Fruit fly (Drosophila melanogaster): ENCODE data around the gene ZIPIC.

The ZIPIC gene

DNA sequence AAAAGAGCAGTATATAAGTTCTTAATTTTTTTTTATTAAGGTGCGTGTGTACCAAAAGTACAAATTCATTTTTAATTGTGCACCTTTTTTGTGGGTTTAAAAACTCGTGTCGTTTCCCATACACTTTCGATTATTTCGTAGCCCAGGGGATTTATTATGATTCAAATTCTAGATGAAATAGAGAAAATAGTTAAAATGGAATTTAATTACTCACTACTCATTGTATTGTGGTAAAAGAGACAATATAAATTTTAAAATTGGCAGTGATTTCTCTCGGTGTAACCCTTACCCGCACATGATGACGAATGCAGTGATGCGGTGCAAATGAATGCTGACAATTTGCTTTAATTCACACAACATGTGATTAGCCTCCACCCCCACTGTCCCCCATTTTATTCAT is 46.5 kb upstream of the ZIPIC start (continued):
- no peak for TF ChIP-seq ss (GFP tag; optimal IDR thresholded peaks at IDR 0.05)
- no peak for TF ChIP-seq CG9139 (GFP tag; optimal IDR thresholded peaks at IDR 0.05)
- peak; percentile 70 for TF ChIP-seq svp (GFP tag)
- no peak for TF ChIP-seq salr (GFP tag; optimal IDR thresholded peaks at IDR 0.05)
- no peak for TF ChIP-seq CG6854 (GFP tag; optimal IDR thresholded peaks at IDR 0.05)
- TF ChIP-seq CG32006 (GFP tag; optimal IDR thresholded peaks at IDR 0.05): peak; percentile 17

DNA sequence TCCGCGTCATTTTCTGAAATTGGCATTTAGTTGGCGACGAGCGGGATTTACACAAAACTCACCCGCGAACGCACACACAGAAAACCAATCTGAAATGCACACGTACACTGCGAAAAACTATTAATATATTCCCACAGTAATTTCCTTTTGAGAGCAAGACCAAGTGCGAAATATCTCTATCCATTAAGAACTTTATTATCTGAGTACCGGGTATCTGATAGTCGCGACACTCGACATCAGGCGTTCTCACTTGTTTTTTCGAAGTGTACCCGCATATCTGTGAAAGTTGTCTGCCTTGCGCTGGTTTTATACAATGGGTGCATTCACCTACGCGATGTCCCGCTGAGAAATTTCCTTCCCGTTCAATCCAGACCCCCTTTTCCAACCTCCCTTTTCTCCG is 39.4 kb upstream of the ZIPIC start:
- peak; percentile 39 for TF ChIP-seq Sox15 (GFP tag; optimal IDR thresholded peaks at IDR 0.05)
- TF ChIP-seq svp (GFP tag): peak; percentile 75
- no peak for TF ChIP-seq vri (GFP tag; optimal IDR thresholded peaks at IDR 0.05)
- TF ChIP-seq CG8632 (GFP tag; optimal IDR thresholded peaks at IDR 0.05): peak; percentile 62
- TF ChIP-seq fd59A (GFP tag; optimal IDR thresholded peaks at IDR 0.05): peak; percentile 46
- TF ChIP-seq Hr39 (GFP tag; optimal IDR thresholded peaks at IDR 0.05): peak; percentile 70
- peak; percentile 76 for TF ChIP-seq CG6163 (GFP tag; IDR thresholded peaks at IDR 0.05)
- peak; percentile 69 for TF ChIP-seq esn (GFP tag; optimal IDR thresholded peaks at IDR 0.05)
- peak; percentile 74 for TF ChIP-seq CG6792 (GFP tag; optimal IDR thresholded peaks at IDR 0.05)
- peak; percentile 51 for TF ChIP-seq achi (GFP tag; optimal IDR thresholded peaks at IDR 0.05)
- TF ChIP-seq OdsH (GFP tag; optimal IDR thresholded peaks at IDR 0.05): peak; percentile 72
- TF ChIP-seq CG11294 (GFP tag; IDR thresholded peaks at IDR 0.05): peak; percentile 24; the same call in 1 of the 2 replicates
- peak; percentile 71 for TF ChIP-seq CG10631 (GFP tag; optimal IDR thresholded peaks at IDR 0.05)
- TF ChIP-seq Ets96B (tag; optimal IDR thresholded peaks at IDR 0.05): peak; percentile 37
- TF ChIP-seq Blimp-1 (GFP tag; optimal IDR thresholded peaks at IDR 0.05): peak; percentile 5
- peak; percentile 49 for TF ChIP-seq CG10669 (GFP tag; optimal IDR thresholded peaks at IDR 0.05)
- no peak for TF ChIP-seq CG6854 (GFP tag; optimal IDR thresholded peaks at IDR 0.05)
- TF ChIP-seq CG8119 (GFP tag; IDR thresholded peaks at IDR 0.05): peak; percentile 55; the same call in 2 of the 3 replicates
- peak; percentile 73 for TF ChIP-seq pdm3 (GFP tag; optimal IDR thresholded peaks at IDR 0.05)
- peak; percentile 20 to 53 for TF ChIP-seq salr (GFP tag; optimal IDR thresholded peaks at IDR 0.05)
- peak; percentile 56 for TF ChIP-seq dac (GFP tag; optimal IDR thresholded peaks at IDR 0.05)
- peak; percentile 44 for TF ChIP-seq Ets21C (GFP tag; optimal IDR thresholded peaks at IDR 0.05)
- TF ChIP-seq net (GFP tag; optimal IDR thresholded peaks at IDR 0.05): peak; percentile 63
- peak; percentile 58 for TF ChIP-seq CG4318 (GFP tag; optimal IDR thresholded peaks at IDR 0.05)
- peak; percentile 68 for TF ChIP-seq CG31627 (GFP tag; optimal IDR thresholded peaks at IDR 0.05)
- peak; percentile 36 for TF ChIP-seq CG11762 (GFP tag; optimal IDR thresholded peaks at IDR 0.05; ENCODE audit: insufficient read depth)
- peak; percentile 65 for TF ChIP-seq CG1621 (tag; optimal IDR thresholded peaks at IDR 0.05)
- peak; percentile 36 for TF ChIP-seq spab (GFP tag; optimal IDR thresholded peaks at IDR 0.05)
- TF ChIP-seq Eip75B (GFP tag; optimal IDR thresholded peaks at IDR 0.05): peak; percentile 74
- TF ChIP-seq CG7368 (GFP tag; optimal IDR thresholded peaks at IDR 0.05): peak; percentile 3
- TF ChIP-seq cyc (GFP tag; optimal IDR thresholded peaks at IDR 0.05): peak; percentile 65
- TF ChIP-seq CG9139 (GFP tag; optimal IDR thresholded peaks at IDR 0.05): no peak
- TF ChIP-seq eg (GFP tag; IDR thresholded peaks at IDR 0.05): peak; percentile 63; the same call in 2 of the 3 replicates
- no peak for TF ChIP-seq fd85E (GFP tag; optimal IDR thresholded peaks at IDR 0.05)
- peak; percentile 35 for TF ChIP-seq CG6808 (GFP tag; optimal IDR thresholded peaks at IDR 0.05)
- TF ChIP-seq Gug (GFP tag; IDR thresholded peaks at IDR 0.05): peak; percentile 70
- peak; percentile 3 for TF ChIP-seq dsx (GFP tag; optimal IDR thresholded peaks at IDR 0.05; ENCODE audit: poor library complexity, severe bottlenecking)
- TF ChIP-seq lz (GFP tag; optimal IDR thresholded peaks at IDR 0.05): peak; percentile 72
- peak; percentile 53 for TF ChIP-seq topi (GFP tag; optimal IDR thresholded peaks at IDR 0.05)
- TF ChIP-seq CG15336 (GFP tag; IDR thresholded peaks at IDR 0.05): peak; percentile 74
- peak; percentile 80 for TF ChIP-seq CG32006 (GFP tag; optimal IDR thresholded peaks at IDR 0.05)
- peak; percentile 86 for TF ChIP-seq Hr4 (GFP tag; optimal IDR thresholded peaks at IDR 0.05)
- no peak for TF ChIP-seq Hr38 (GFP tag; optimal IDR thresholded peaks at IDR 0.05)
- peak; percentile 46 for TF ChIP-seq CG6276 (GFP tag; optimal IDR thresholded peaks at IDR 0.05)
- no peak for TF ChIP-seq CG16779 (tag; optimal IDR thresholded peaks at IDR 0.05)
- peak; percentile 24 to 52 for TF ChIP-seq ss (GFP tag; optimal IDR thresholded peaks at IDR 0.05)
- TF ChIP-seq Smox (GFP tag; optimal IDR thresholded peaks at IDR 0.05): no peak
- TF ChIP-seq CG11902 (GFP tag; optimal IDR thresholded peaks at IDR 0.05): peak; percentile 17
- peak; percentile 68 for TF ChIP-seq CG3919 (GFP tag; optimal IDR thresholded peaks at IDR 0.05)

Measured in whole organism, prepupa.